Fruit fly (Drosophila melanogaster): ENCODE data around the gene CG33303.

CG33303 gene

DNA sequence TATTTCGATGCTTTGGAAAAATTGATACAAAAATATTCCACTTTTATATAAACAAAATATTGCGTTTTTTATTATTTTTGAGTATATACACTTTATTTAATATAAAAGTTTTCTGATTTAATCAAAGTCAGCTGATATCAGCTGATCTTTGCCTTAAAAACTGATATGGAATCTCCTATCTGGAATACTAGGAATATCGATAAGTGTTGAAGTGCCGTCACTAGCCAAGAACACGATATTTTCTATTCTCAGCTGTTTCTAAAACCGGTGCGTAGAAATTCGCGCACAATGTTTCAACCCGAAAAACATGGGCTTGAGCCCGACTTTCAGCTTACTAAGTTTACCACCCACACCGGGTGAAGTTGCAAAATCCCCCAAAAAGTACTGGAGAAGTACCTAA, 33.1 kb downstream of the CG33303 start, which contains the start of gene Sps2 (continued):
- no peak for TF ChIP-seq prd (optimal IDR thresholded peaks at IDR 0.05)
- no peak for TF ChIP-seq prd (GFP tag; IDR thresholded peaks at IDR 0.05)
- TF ChIP-seq wor (GFP tag; IDR thresholded peaks at IDR 0.05) = no peak
- TF ChIP-seq bowl (GFP tag; IDR thresholded peaks at IDR 0.05) = no peak
- no peak for TF ChIP-seq Hmr (GFP tag; optimal IDR thresholded peaks at IDR 0.05)
- no peak for TF ChIP-seq p53 (GFP tag; optimal IDR thresholded peaks at IDR 0.05)
- no peak for TF ChIP-seq CG18476 (GFP tag; optimal IDR thresholded peaks at IDR 0.05)
- no peak for TF ChIP-seq ind (GFP tag; optimal IDR thresholded peaks at IDR 0.05)
- no peak for TF ChIP-seq insv (GFP tag; optimal IDR thresholded peaks at IDR 0.05)
- no peak for TF ChIP-seq D (optimal IDR thresholded peaks at IDR 0.05)
- no peak for TF ChIP-seq D (GFP tag; optimal IDR thresholded peaks at IDR 0.05)
- TF ChIP-seq CG1792 (GFP tag; optimal IDR thresholded peaks at IDR 0.05) = no peak
- no peak for TF ChIP-seq Poxn (GFP tag; IDR thresholded peaks at IDR 0.05)
- no peak for TF ChIP-seq CG3407 (GFP tag; optimal IDR thresholded peaks at IDR 0.05)
- TF ChIP-seq CkIIα-i1 (GFP tag; IDR thresholded peaks at IDR 0.05) = no peak
- no peak for TF ChIP-seq sisA (GFP tag; IDR thresholded peaks at IDR 0.05)
- TF ChIP-seq CG11456 (GFP tag; IDR thresholded peaks at IDR 0.05) = no peak
- TF ChIP-seq kay (GFP tag; optimal IDR thresholded peaks at IDR 0.05) = no peak
- TF ChIP-seq CG11247 (GFP tag; IDR thresholded peaks at IDR 0.05) = no peak
- TF ChIP-seq CG30020 (tag; optimal IDR thresholded peaks at IDR 0.05) = peak; percentile 85
- no peak for TF ChIP-seq Side (GFP tag; optimal IDR thresholded peaks at IDR 0.05)
- no peak for TF ChIP-seq sens-2 (GFP tag; IDR thresholded peaks at IDR 0.05)
- TF ChIP-seq CG11560 (tag; IDR thresholded peaks at IDR 0.05) = no peak
- no peak for TF ChIP-seq tup (GFP tag; optimal IDR thresholded peaks at IDR 0.05)
- TF ChIP-seq CG1024 (GFP tag; IDR thresholded peaks at IDR 0.05) = no peak
- TF ChIP-seq CG3281 (GFP tag; optimal IDR thresholded peaks at IDR 0.05) = no peak
- no peak for TF ChIP-seq cas (GFP tag; IDR thresholded peaks at IDR 0.05)
- TF ChIP-seq Ets97D (GFP tag; optimal IDR thresholded peaks at IDR 0.05) = no peak
- no peak for TF ChIP-seq CG17612 (GFP tag; IDR thresholded peaks at IDR 0.05)
- no peak for TF ChIP-seq chn (GFP tag; optimal IDR thresholded peaks at IDR 0.05)
- no peak for TF ChIP-seq ase (GFP tag; IDR thresholded peaks at IDR 0.05)
- no peak for TF ChIP-seq ac (GFP tag; optimal IDR thresholded peaks at IDR 0.05)
- TF ChIP-seq NFAT (GFP tag; IDR thresholded peaks at IDR 0.05) = no peak; the same call in 1 of the 2 replicates
- peak; percentile 78 for TF ChIP-seq unc-4 (GFP tag; IDR thresholded peaks at IDR 0.05; ENCODE audit: partially characterized antibody)
- no peak for TF ChIP-seq peb (GFP tag; IDR thresholded peaks at IDR 0.05)
- no peak for TF ChIP-seq CG14965 (GFP tag; optimal IDR thresholded peaks at IDR 0.05; ENCODE audit: borderline replicate concordance)
- TF ChIP-seq her (GFP tag; optimal IDR thresholded peaks at IDR 0.05) = no peak
- TF ChIP-seq CG11093 (GFP tag; IDR thresholded peaks at IDR 0.05) = no peak
- TF ChIP-seq Hr39 (optimal IDR thresholded peaks at IDR 0.05) = no peak
- peak; percentile 10 for TF ChIP-seq MESR4 (GFP tag; optimal IDR thresholded peaks at IDR 0.05)
- no peak for TF ChIP-seq ara (GFP tag; IDR thresholded peaks at IDR 0.05)
- TF ChIP-seq CG4424 (GFP tag; optimal IDR thresholded peaks at IDR 0.05) = no peak
- no peak for TF ChIP-seq chinmo (GFP tag; IDR thresholded peaks at IDR 0.05; ENCODE audit: partially characterized antibody)
- TF ChIP-seq CG11504 (tag; optimal IDR thresholded peaks at IDR 0.05) = no peak
- TF ChIP-seq sr (GFP tag; IDR thresholded peaks at IDR 0.05) = no peak
- no peak for TF ChIP-seq Taf1 (GFP tag; IDR thresholded peaks at IDR 0.05)
- no peak for TF ChIP-seq Awh (GFP tag; IDR thresholded peaks at IDR 0.05)
- TF ChIP-seq CG6175 (GFP tag; IDR thresholded peaks at IDR 0.05) = no peak
- no peak for TF ChIP-seq CG33557 (GFP tag; optimal IDR thresholded peaks at IDR 0.05)
- peak; percentile 83 for TF ChIP-seq Opbp (GFP tag; IDR thresholded peaks at IDR 0.05; ENCODE audit: partially characterized antibody)
- TF ChIP-seq Max (GFP tag; optimal IDR thresholded peaks at IDR 0.05) = peak; percentile 3
- TF ChIP-seq CG18011 (GFP tag; optimal IDR thresholded peaks at IDR 0.05) = no peak
- peak; percentile 19 for TF ChIP-seq CG10267 (tag; optimal IDR thresholded peaks at IDR 0.05)
- no peak; the same call in 2 of the 3 replicates for TF ChIP-seq zen2 (GFP tag; IDR thresholded peaks at IDR 0.05; ENCODE audit: partially characterized antibody)

Measured in whole organism, embryonic.